Fruit fly (Drosophila melanogaster) whole organism, embryonic: Measurements from ENCODE around the gene CG13991.
A peak's percentile ranks its signal among the peaks of the same experiment; 100 is the strongest.

Source experiments
- ATbp ChIP-seq: fragments of 200-800 bp; sonication (Bioruptor generic); optimal IDR thresholded peaks from 2 replicates; lab custom pipeline; 2017; ENCODE audit warnings: missing biosample characterization, mild to moderate bottlenecking, missing genetic modification characterization, missing genetic modification reagents
- Adf1 ChIP-seq: fragments of 200-800 bp; sonication (Bioruptor generic); IDR thresholded peaks from 2 replicates; pipeline ENCODE4 v1.3.6; 2022; ENCODE audit warnings: missing biosample characterization, missing genetic modification characterization
- Aef1 ChIP-seq: fragments of 200-800 bp; sonication (Bioruptor generic); IDR thresholded peaks from 3 replicates; pipeline ENCODE4 v1.3.6; 2022; ENCODE audit warnings: missing biosample characterization, missing genetic modification characterization
- Asciz ChIP-seq: fragments of 200-800 bp; sonication (Bioruptor generic); optimal IDR thresholded peaks from 2 replicates; lab custom pipeline; 2017; ENCODE audit warnings: missing biosample characterization, mild to moderate bottlenecking, missing genetic modification characterization, missing genetic modification reagents
- CG12104 ChIP-seq: fragments of 200-800 bp; sonication (Bioruptor generic); optimal IDR thresholded peaks from 3 replicates; lab custom pipeline; 2016; ENCODE audit warnings: missing biosample characterization, missing genetic modification characterization
- CG12299 ChIP-seq: fragments of 200-800 bp; sonication (Bioruptor generic); optimal IDR thresholded peaks from 2 replicates; lab custom pipeline; 2018; ENCODE audit warnings: missing biosample characterization, mild to moderate bottlenecking, missing genetic modification characterization
- CG12744 ChIP-seq: fragments of 200-800 bp; sonication (Bioruptor generic); optimal IDR thresholded peaks from 2 replicates; lab custom pipeline; 2016; ENCODE audit warnings: missing biosample characterization, missing genetic modification characterization
- CG14014 ChIP-seq: fragments of 200-800 bp; sonication (Bioruptor generic); IDR thresholded peaks from 2 replicates; pipeline ENCODE4 v1.3.6; 2022; ENCODE audit warnings: missing biosample characterization, missing genetic modification characterization
- CG14860 ChIP-seq: fragments of 200-800 bp; sonication (Bioruptor generic); IDR thresholded peaks from 3 replicates; pipeline ENCODE4 v1.3.6; 2022; ENCODE audit warnings: missing biosample characterization, missing genetic modification characterization; ENCODE audit not compliant: partially characterized antibody
- CG17328 ChIP-seq: fragments of 200-800 bp; sonication (Bioruptor generic); IDR thresholded peaks from 2 replicates; pipeline ENCODE4 v1.3.6; 2022; ENCODE audit warnings: missing biosample characterization, missing genetic modification characterization
- CG30431 ChIP-seq: fragments of 200-800 bp; sonication (Bioruptor generic); optimal IDR thresholded peaks from 2 replicates; lab custom pipeline; 2017; ENCODE audit warnings: missing biosample characterization, missing genetic modification characterization
- CG3838 ChIP-seq: fragments of 200-800 bp; sonication (Bioruptor generic); optimal IDR thresholded peaks from 3 replicates; lab custom pipeline; 2016; ENCODE audit warnings: missing biosample characterization, missing genetic modification characterization
- CG5180 ChIP-seq: fragments of 200-800 bp; sonication (Bioruptor generic); optimal IDR thresholded peaks from 3 replicates; lab custom pipeline; 2017; ENCODE audit warnings: missing biosample characterization, missing genetic modification characterization, mild to moderate bottlenecking, moderate library complexity, missing genetic modification reagents
- CG6254 ChIP-seq: fragments of 200-800 bp; sonication (Bioruptor generic); optimal IDR thresholded peaks from 3 replicates; lab custom pipeline; 2017; ENCODE audit warnings: mild to moderate bottlenecking, missing biosample characterization, missing genetic modification reagents, missing genetic modification characterization
- CG7271 ChIP-seq: fragments of 200-800 bp; sonication (Bioruptor generic); optimal IDR thresholded peaks from 2 replicates; lab custom pipeline; 2018; ENCODE audit warnings: missing biosample characterization, mild to moderate bottlenecking, missing genetic modification characterization, moderate library complexity
- CG7786 ChIP-seq: fragments of 200-800 bp; sonication (Bioruptor generic); optimal IDR thresholded peaks from 2 replicates; lab custom pipeline; 2016; ENCODE audit warnings: missing biosample characterization, missing genetic modification characterization
- CG8359 ChIP-seq: fragments of 200-800 bp; sonication (Bioruptor generic); optimal IDR thresholded peaks from 2 replicates; lab custom pipeline; 2017; ENCODE audit warnings: missing biosample characterization, mild to moderate bottlenecking, missing genetic modification characterization, borderline replicate concordance
- CG8388 ChIP-seq: fragments of 200-800 bp; sonication (Bioruptor generic); optimal IDR thresholded peaks from 2 replicates; lab custom pipeline; 2019; ENCODE audit warnings: missing biosample characterization, mild to moderate bottlenecking, missing genetic modification characterization, moderate library complexity
- CG8478 ChIP-seq: fragments of >200 bp; optimal IDR thresholded peaks from 2 replicates; lab custom pipeline; 2018
- CG9797 ChIP-seq: fragments of 200-800 bp; sonication (Bioruptor generic); optimal IDR thresholded peaks from 3 replicates; lab custom pipeline; 2018; ENCODE audit warnings: missing biosample characterization, mild to moderate bottlenecking, missing genetic modification characterization
- CTCF ChIP-seq: fragments of 200-800 bp; sonication (Bioruptor generic); optimal IDR thresholded peaks from 2 replicates; lab custom pipeline; 2017; ENCODE audit warnings: missing biosample characterization, mild to moderate bottlenecking, missing genetic modification characterization, moderate library complexity
- Chrac-16 ChIP-seq: fragments of 200-800 bp; sonication (Bioruptor generic); optimal IDR thresholded peaks from 3 replicates; lab custom pipeline; 2016; ENCODE audit warnings: missing biosample characterization, missing genetic modification characterization
- D19A ChIP-seq: fragments of 200-800 bp; optimal IDR thresholded peaks from 3 replicates; lab custom pipeline; 2019; ENCODE audit warnings: missing biosample characterization, mild to moderate bottlenecking, missing genetic modification characterization, moderate library complexity
- Eip74EF ChIP-seq, 2 experiments: fragments of 200-800 bp in 1 of 2; fragments of >200 bp in 1 of 2; sonication (Bioruptor generic) in 1 of 2; optimal IDR thresholded peaks; 2 replicates each; lab custom pipeline; 2017 to 2019; ENCODE audit warnings: missing biosample characterization in 2 of 2, missing genetic modification characterization in 2 of 2, mild to moderate bottlenecking in 1 of 2, moderate library complexity in 1 of 2
- Fer2 ChIP-seq: fragments of 200-800 bp; sonication (Bioruptor generic); optimal IDR thresholded peaks from 2 replicates; lab custom pipeline; 2018; ENCODE audit warnings: missing biosample characterization, mild to moderate bottlenecking, missing genetic modification characterization, moderate library complexity
- Gug ChIP-seq: fragments of 200-800 bp; sonication (Bioruptor generic); IDR thresholded peaks from 4 replicates; pipeline ENCODE4 v1.3.6; 2022; ENCODE audit warnings: missing biosample characterization, missing genetic modification characterization
- HmgZ ChIP-seq: fragments of 200-800 bp; sonication (Bioruptor generic); optimal IDR thresholded peaks from 2 replicates; lab custom pipeline; 2018; ENCODE audit warnings: missing biosample characterization, mild to moderate bottlenecking, missing genetic modification characterization
- Hmr ChIP-seq: fragments of 200-800 bp; sonication (Bioruptor generic); optimal IDR thresholded peaks from 3 replicates; lab custom pipeline; 2017; ENCODE audit warnings: mild to moderate bottlenecking, missing biosample characterization, missing genetic modification reagents, missing genetic modification characterization
- Hmx ChIP-seq: fragments of 200-800 bp; sonication (Bioruptor generic); optimal IDR thresholded peaks from 2 replicates; lab custom pipeline; 2016; ENCODE audit warnings: missing biosample characterization, missing genetic modification characterization
- Hr3 ChIP-seq: fragments of 200-800 bp; sonication (Bioruptor generic); optimal IDR thresholded peaks from 3 replicates; lab custom pipeline; 2016; ENCODE audit warnings: missing biosample characterization, missing genetic modification characterization
- Hr51 ChIP-seq, 2 experiments: fragments of 200-800 bp; sonication (Bioruptor generic); optimal IDR thresholded peaks; 2 replicates in 1 of 2; 3 replicates in 1 of 2; lab custom pipeline; 2016 to 2018; ENCODE audit warnings: missing biosample characterization in 2 of 2, missing genetic modification characterization in 2 of 2, mild to moderate bottlenecking in 1 of 2, moderate library complexity in 1 of 2
- Opbp ChIP-seq: fragments of 200-800 bp; sonication (Bioruptor generic); IDR thresholded peaks from 3 replicates; pipeline ENCODE4 v1.3.6; 2022; ENCODE audit warnings: missing biosample characterization, missing genetic modification characterization; ENCODE audit not compliant: partially characterized antibody
- Rx ChIP-seq: fragments of 200-800 bp; sonication (Bioruptor generic); IDR thresholded peaks from 2 replicates; pipeline ENCODE4 v1.3.6; 2022; ENCODE audit warnings: missing biosample characterization, missing genetic modification characterization
- Ssrp ChIP-seq: fragments of 200-800 bp; sonication (Bioruptor generic); optimal IDR thresholded peaks from 2 replicates; lab custom pipeline; 2018; ENCODE audit warnings: missing biosample characterization, mild to moderate bottlenecking, missing genetic modification characterization, moderate library complexity
- ac ChIP-seq: fragments of 200-800 bp; sonication (Bioruptor generic); optimal IDR thresholded peaks from 3 replicates; lab custom pipeline; 2017; ENCODE audit warnings: missing biosample characterization, mild to moderate bottlenecking, missing genetic modification characterization
- al ChIP-seq: fragments of 200-800 bp; sonication (Bioruptor generic); IDR thresholded peaks from 2 replicates; pipeline ENCODE4 v1.3.6; 2022; ENCODE audit warnings: missing biosample characterization, missing genetic modification characterization
- ap ChIP-seq: fragments of 200-800 bp; sonication (Bioruptor generic); IDR thresholded peaks from 2 replicates; pipeline ENCODE4 v1.3.6; 2022; ENCODE audit warnings: missing biosample characterization, missing genetic modification characterization
- az2 ChIP-seq: fragments of 200-800 bp; sonication (Bioruptor generic); optimal IDR thresholded peaks from 3 replicates; lab custom pipeline; 2016; ENCODE audit warnings: missing biosample characterization, missing genetic modification characterization
- chif ChIP-seq, 2 experiments: fragments of 200-800 bp; sonication (Bioruptor generic); optimal IDR thresholded peaks; 3 replicates each; lab custom pipeline; 2016; ENCODE audit warnings: missing biosample characterization in 2 of 2, missing genetic modification characterization in 2 of 2
- en ChIP-seq: fragments of 200-800 bp; sonication (Bioruptor generic); optimal IDR thresholded peaks from 2 replicates; lab custom pipeline; 2016; ENCODE audit warnings: missing biosample characterization, missing genetic modification characterization
- fd64A ChIP-seq: fragments of 200-800 bp; sonication (Bioruptor generic); optimal IDR thresholded peaks from 3 replicates; lab custom pipeline; 2018; ENCODE audit warnings: missing biosample characterization, mild to moderate bottlenecking, missing genetic modification characterization
- klu ChIP-seq: fragments of 200-800 bp; sonication (Bioruptor generic); IDR thresholded peaks from 2 replicates; pipeline ENCODE4 v1.3.6; 2022; ENCODE audit warnings: missing biosample characterization, missing genetic modification characterization
- lilli ChIP-seq: fragments of 200-800 bp; sonication (Bioruptor generic); optimal IDR thresholded peaks from 3 replicates; lab custom pipeline; 2016; ENCODE audit warnings: missing biosample characterization, missing genetic modification characterization
- pfk ChIP-seq: fragments of 200-800 bp; sonication (Bioruptor generic); optimal IDR thresholded peaks from 2 replicates; lab custom pipeline; 2018; ENCODE audit warnings: missing biosample characterization, mild to moderate bottlenecking, missing genetic modification characterization, moderate library complexity
- pho ChIP-seq: fragments of 200-800 bp; sonication (Bioruptor generic); optimal IDR thresholded peaks from 2 replicates; lab custom pipeline; 2016; ENCODE audit warnings: missing biosample characterization, missing genetic modification characterization
- phol ChIP-seq: fragments of 200-800 bp; sonication (Bioruptor generic); optimal IDR thresholded peaks from 3 replicates; lab custom pipeline; 2018; ENCODE audit warnings: missing biosample characterization, mild to moderate bottlenecking, missing genetic modification characterization, moderate library complexity
- ranshi ChIP-seq: fragments of 200-800 bp; sonication (Bioruptor generic); IDR thresholded peaks from 2 replicates; pipeline ENCODE4 v1.3.6; 2022; ENCODE audit warnings: missing biosample characterization, missing genetic modification characterization
- run ChIP-seq: fragments of 200-800 bp; sonication (Bioruptor generic); optimal IDR thresholded peaks from 3 replicates; lab custom pipeline; 2018; ENCODE audit warnings: missing biosample characterization, mild to moderate bottlenecking, missing genetic modification characterization
- shn ChIP-seq: fragments of 200-800 bp; sonication (Bioruptor generic); optimal IDR thresholded peaks from 3 replicates; lab custom pipeline; 2016; ENCODE audit warnings: missing biosample characterization, missing genetic modification characterization
- sima ChIP-seq: fragments of 200-800 bp; sonication (Bioruptor generic); optimal IDR thresholded peaks from 2 replicates; lab custom pipeline; 2016; ENCODE audit warnings: missing biosample characterization, missing genetic modification characterization
- sisA ChIP-seq: fragments of 200-800 bp; sonication (Bioruptor generic); IDR thresholded peaks from 2 replicates; pipeline ENCODE4 v1.3.6; 2022; ENCODE audit warnings: missing biosample characterization, missing genetic modification characterization

CG13991 gene

DNA sequence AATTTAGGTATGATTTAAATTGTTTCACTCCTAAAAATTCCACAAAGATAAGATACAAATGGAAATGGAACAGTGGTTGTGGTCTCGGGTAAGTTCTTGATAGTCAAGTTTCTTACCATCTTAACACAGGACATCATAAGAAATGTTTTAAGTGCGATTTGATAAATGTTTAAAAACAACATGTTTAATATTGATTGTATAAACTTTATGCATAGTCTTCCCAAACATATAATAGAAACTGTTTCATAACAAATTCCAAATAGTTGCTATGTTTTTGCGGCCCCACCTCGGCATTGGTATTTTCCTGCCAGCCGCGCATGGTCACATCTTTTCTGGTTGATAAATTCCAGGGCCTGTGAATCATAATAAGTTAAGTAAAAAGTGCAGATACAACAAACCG is 14.4 kb upstream of the CG13991 start, which contains the start of gene Arpc4 (continued):
- TF ChIP-seq az2 (GFP tag; lab: Kevin White, UChicago) (peak; percentile 67), Hmr (GFP tag; lab: Kevin White, UChicago) (peak; percentile 68), CG8388 (peak; percentile 33), Adf1 (GFP tag; lab: Robert Waterston, UW) (peak; percentile 46), ap (peak; percentile 37), CG12744 (GFP tag; lab: Kevin White, UChicago) (peak; percentile 2), D19A (tag; lab: Kevin White, UChicago) (peak; percentile 10), CG17328 (GFP tag; lab: Robert Waterston, UW) (peak; percentile 80), lilli (GFP tag; lab: Kevin White, UChicago) (peak; percentile 64), klu (GFP tag; lab: Robert Waterston, UW) (peak; percentile 63), CG12104 (GFP tag; lab: Kevin White, UChicago) (peak; percentile 22), Chrac-16 (GFP tag; lab: Kevin White, UChicago) (peak; percentile 23), CG3838 (GFP tag; lab: Kevin White, UChicago) (no peak), CG7786 (GFP tag; lab: Kevin White, UChicago) (peak; percentile 53), Hr3 (GFP tag; lab: Kevin White, UChicago) (peak; percentile 30), Asciz (GFP tag; lab: Kevin White, UChicago) (peak; percentile 35), CG5180 (GFP tag; lab: Kevin White, UChicago) (no peak), HmgZ (tag; lab: Kevin White, UChicago) (peak; percentile 52), CG7271 (tag; lab: Kevin White, UChicago) (peak; percentile 23), pfk (GFP tag; lab: Kevin White, UChicago) (peak; percentile 93), CG8478 (lab: Kevin White, UChicago) (no peak), CG8359 (GFP tag; lab: Kevin White, UChicago) (no peak), CG14014 (0 out of 2 replicates have a peak, but pooled peaks have one; percentile 52), CG14860 (GFP tag; lab: Robert Waterston, UW) (no peak), al (GFP tag; lab: Robert Waterston, UW) (peak; percentile 63), shn (peak; percentile 37), Hr51 (GFP tag; optimal IDR thresholded peaks at IDR 0.05; lab: Kevin White, UChicago) (peak; percentile 39 to 54), sisA (GFP tag; lab: Robert Waterston, UW) (peak; percentile 54), CTCF (GFP tag; lab: Kevin White, UChicago) (peak; percentile 58), sima (GFP tag; lab: Kevin White, UChicago) (no peak), CG6254 (GFP tag; lab: Kevin White, UChicago) (no peak), CG30431 (GFP tag; lab: Kevin White, UChicago) (peak; percentile 3), fd64A (no peak), chif (GFP tag; optimal IDR thresholded peaks at IDR 0.05; lab: Kevin White, UChicago) (peak in 1 of 2 experiments; percentile 65), Ssrp (tag; lab: Kevin White, UChicago) (peak; percentile 41), en (no peak), Aef1 (GFP tag; lab: Robert Waterston, UW) (peak; percentile 73), Gug (GFP tag; lab: Robert Waterston, UW) (no peak), CG12299 (tag; lab: Kevin White, UChicago) (peak; percentile 6), Fer2 (no peak), ATbp (GFP tag; lab: Kevin White, UChicago) (no peak), Eip74EF (GFP tag; optimal IDR thresholded peaks at IDR 0.05; lab: Kevin White, UChicago) (no peak), ranshi (GFP tag; lab: Robert Waterston, UW) (peak; percentile 72), pho (peak; percentile 52), CG9797 (GFP tag; lab: Kevin White, UChicago) (peak; percentile 79), Hmx (GFP tag; lab: Kevin White, UChicago) (peak; percentile 18), Rx (GFP tag; lab: Robert Waterston, UW) (0 out of 2 replicates have a peak, but pooled peaks have one; percentile 30), ac (GFP tag; lab: Kevin White, UChicago) (no peak), run (tag; lab: Kevin White, UChicago) (no peak), Opbp (GFP tag; lab: Robert Waterston, UW) (no peak), phol (peak; percentile 79)
